Worm (Caenorhabditis elegans) whole organism, young adult: ENCODE data around the gene melo-3.
A peak's percentile ranks its signal among the peaks of the same experiment; 100 is the strongest.

ENCODE experiments used
- B0019.2 ChIP-seq: fragments of 200-800 bp; sonication (Bioruptor generic); conservative IDR thresholded peaks from 2 replicates; pipeline ENCODE4 v1.3.6; 2022; ENCODE audit warnings: missing genetic modification reagents, missing genetic modification characterization, missing compliant biosample characterization
- B0336.3 ChIP-seq: fragments of 200-800 bp; sonication (Bioruptor generic); IDR thresholded peaks from 2 replicates; pipeline ENCODE4 v1.3.6; 2022; ENCODE audit warnings: missing genetic modification characterization, missing compliant biosample characterization
- C06A6.2 ChIP-seq: fragments of 200-800 bp; sonication (Bioruptor generic); conservative IDR thresholded peaks from 2 replicates; pipeline ENCODE4 v1.3.6; 2022; ENCODE audit warnings: missing genetic modification characterization, missing compliant biosample characterization
- C17E4.6 ChIP-seq: fragments of 200-800 bp; sonication (Bioruptor generic); IDR thresholded peaks from 2 replicates; pipeline ENCODE4 v1.3.6; 2022; ENCODE audit warnings: missing genetic modification reagents, missing genetic modification characterization, missing compliant biosample characterization
- F23B12.7 ChIP-seq: sonication (generic microtip); optimal IDR thresholded peaks from 2 replicates; lab custom pipeline; 2017; ENCODE audit warnings: missing genetic modification characterization, mild to moderate bottlenecking, missing compliant biosample characterization, antibody characterized with exemption, moderate library complexity; ENCODE audit not compliant: insufficient read depth
- F37B4.10 ChIP-seq: fragments of 200-800 bp; sonication (Bioruptor generic); IDR thresholded peaks from 2 replicates; pipeline ENCODE4 v1.3.6; 2022; ENCODE audit warnings: missing genetic modification characterization, missing compliant biosample characterization
- F52B5.7 ChIP-seq: sonication (generic microtip); optimal IDR thresholded peaks from 2 replicates; lab custom pipeline; 2016; ENCODE audit warnings: mild to moderate bottlenecking, missing genetic modification characterization, missing compliant biosample characterization
- F55B11.4 ChIP-seq: sonication (generic microtip); optimal IDR thresholded peaks from 2 replicates; lab custom pipeline; 2016; ENCODE audit warnings: missing compliant biosample characterization, missing genetic modification characterization, borderline replicate concordance; ENCODE audit not compliant: insufficient read depth
- T26A5.8 ChIP-seq: sonication (generic microtip); optimal IDR thresholded peaks from 2 replicates; lab custom pipeline; 2016; ENCODE audit warnings: missing genetic modification characterization, missing compliant biosample characterization
- Y53F4B.3 ChIP-seq: fragments of 200-800 bp; sonication (Bioruptor generic); IDR thresholded peaks from 2 replicates; pipeline ENCODE4 v1.3.6; 2022; ENCODE audit warnings: missing genetic modification reagents, missing genetic modification characterization, missing compliant biosample characterization
- ama-1 ChIP-seq, 3 experiments: fragments of 150-350 bp in 1 of 3; sonication (generic microtip) in 2 of 3; optimal IDR thresholded peaks; 2 replicates each; lab custom pipeline; 2014 to 2018; ENCODE audit warnings: missing biosample characterization in 2 of 3, missing genetic modification characterization in 2 of 3, missing genetic modification reagents in 2 of 3
- aptf-2 ChIP-seq: fragments of 200-800 bp; sonication (Bioruptor generic); conservative IDR thresholded peaks from 2 replicates; pipeline ENCODE4 v1.3.6; 2022; ENCODE audit warnings: missing genetic modification reagents, missing genetic modification characterization, missing compliant biosample characterization
- attf-5 ChIP-seq: fragments of 200-800 bp; sonication (Bioruptor generic); optimal IDR thresholded peaks from 2 replicates; lab custom pipeline; 2018; ENCODE audit warnings: mild to moderate bottlenecking, missing genetic modification characterization, missing compliant biosample characterization
- attf-6 ChIP-seq: fragments of 200-800 bp; sonication (Bioruptor generic); IDR thresholded peaks from 2 replicates; pipeline ENCODE4 v1.3.6; 2022; ENCODE audit warnings: missing genetic modification reagents, missing genetic modification characterization, missing compliant biosample characterization
- bed-1 ChIP-seq: fragments of 200-800 bp; sonication (Bioruptor generic); IDR thresholded peaks from 2 replicates; pipeline ENCODE4 v1.3.6; 2022; ENCODE audit warnings: missing genetic modification reagents, missing genetic modification characterization, missing compliant biosample characterization
- bed-2 ChIP-seq: fragments of 200-800 bp; sonication (Bioruptor generic); IDR thresholded peaks from 2 replicates; pipeline ENCODE4 v1.3.6; 2022; ENCODE audit warnings: missing genetic modification reagents, missing genetic modification characterization, missing compliant biosample characterization
- cebp-1 ChIP-seq, 2 experiments: fragments of 200-800 bp in 1 of 2; sonication (Bioruptor generic) in 1 of 2; sonication (generic microtip) in 1 of 2; IDR thresholded peaks in 1 of 2; optimal IDR thresholded peaks in 1 of 2; 2 replicates each; pipeline versions ENCODE4 v1.3.6 to Lab custom; 2017 to 2022; ENCODE audit warnings: missing compliant biosample characterization in 2 of 2, missing genetic modification characterization in 2 of 2, mild to moderate bottlenecking in 1 of 2, missing genetic modification reagents in 1 of 2, moderate library complexity in 1 of 2
- ceh-100 ChIP-seq: fragments of 200-800 bp; sonication (Bioruptor generic); IDR thresholded peaks from 2 replicates; pipeline ENCODE4 v1.3.6; 2022; ENCODE audit warnings: missing genetic modification reagents, missing genetic modification characterization, missing compliant biosample characterization
- ceh-27 ChIP-seq: fragments of 200-800 bp; sonication (Bioruptor generic); optimal IDR thresholded peaks from 2 replicates; lab custom pipeline; 2018; ENCODE audit warnings: mild to moderate bottlenecking, missing genetic modification characterization, moderate library complexity, missing compliant biosample characterization
- die-1 ChIP-seq: sonication (generic microtip); optimal IDR thresholded peaks from 2 replicates; lab custom pipeline; 2016; ENCODE audit warnings: missing genotype, mild to moderate bottlenecking, missing genetic modification characterization, missing compliant biosample characterization
- dpl-1 ChIP-seq: fragments of 150-350 bp; optimal IDR thresholded peaks from 2 replicates; lab custom pipeline; 2014; ENCODE audit warnings: missing biosample characterization, missing genetic modification reagents, missing genetic modification characterization
- egl-44 ChIP-seq: fragments of 200-800 bp; sonication (Bioruptor generic); IDR thresholded peaks from 2 replicates; pipeline ENCODE4 v1.3.6; 2022; ENCODE audit warnings: missing genetic modification reagents, missing genetic modification characterization, missing compliant biosample characterization
- him-1 ChIP-seq: sonication (generic microtip); optimal IDR thresholded peaks from 2 replicates; lab custom pipeline; 2016; ENCODE audit warnings: missing genotype, missing genetic modification reagents, missing genetic modification characterization, missing compliant biosample characterization
- hlh-26 ChIP-seq: fragments of 200-800 bp; sonication (Bioruptor generic); conservative IDR thresholded peaks from 2 replicates; pipeline ENCODE4 v1.3.6; 2022; ENCODE audit warnings: missing genetic modification reagents, missing genetic modification characterization, missing compliant biosample characterization
- hmg-1.2 ChIP-seq: fragments of 200-800 bp; sonication (Bioruptor generic); IDR thresholded peaks from 2 replicates; pipeline ENCODE4 v1.3.6; 2022; ENCODE audit warnings: missing genetic modification reagents, missing genetic modification characterization, missing compliant biosample characterization
- hsf-1 ChIP-seq: fragments of 200-800 bp; sonication (Bioruptor generic); IDR thresholded peaks from 2 replicates; pipeline ENCODE4 v1.3.6; 2022; ENCODE audit warnings: missing genetic modification reagents, missing genetic modification characterization, missing compliant biosample characterization
- let-526 ChIP-seq: fragments of 200-800 bp; sonication (Bioruptor generic); IDR thresholded peaks from 2 replicates; pipeline ENCODE4 v1.3.6; 2022; ENCODE audit warnings: missing genetic modification reagents, missing genetic modification characterization, missing compliant biosample characterization
- let-607 ChIP-seq, 2 experiments: fragments of 200-800 bp in 1 of 2; sonication (Bioruptor generic) in 1 of 2; sonication (generic microtip) in 1 of 2; optimal IDR thresholded peaks; 2 replicates each; lab custom pipeline; 2016 to 2018; ENCODE audit warnings: mild to moderate bottlenecking in 2 of 2, missing compliant biosample characterization in 2 of 2, missing genetic modification characterization in 2 of 2, moderate library complexity in 2 of 2, missing genotype in 1 of 2
- lsy-27 ChIP-seq: sonication (generic microtip); optimal IDR thresholded peaks from 2 replicates; lab custom pipeline; 2017; ENCODE audit warnings: missing genetic modification characterization, mild to moderate bottlenecking, missing compliant biosample characterization, antibody characterized with exemption, missing genotype, borderline replicate concordance; ENCODE audit not compliant: insufficient read depth
- madf-6 ChIP-seq: fragments of 200-800 bp; sonication (Bioruptor generic); IDR thresholded peaks from 2 replicates; pipeline ENCODE4 v1.3.6; 2022; ENCODE audit warnings: missing genetic modification reagents, missing genetic modification characterization, missing compliant biosample characterization
- mcd-1 ChIP-seq: fragments of 200-800 bp; sonication (Bioruptor generic); IDR thresholded peaks from 2 replicates; pipeline ENCODE4 v1.3.6; 2022; ENCODE audit warnings: missing genetic modification reagents, missing genetic modification characterization, missing compliant biosample characterization
- mes-4 ChIP-seq: sonication (generic microtip); optimal IDR thresholded peaks from 2 replicates; lab custom pipeline; 2016; ENCODE audit warnings: missing genotype, missing genetic modification characterization, missing compliant biosample characterization
- nfya-1 ChIP-seq: sonication (generic microtip); optimal IDR thresholded peaks from 2 replicates; lab custom pipeline; 2017; ENCODE audit warnings: antibody characterized with exemption, missing compliant biosample characterization, missing genetic modification characterization, borderline replicate concordance; ENCODE audit not compliant: insufficient read depth
- nfyb-1 ChIP-seq: fragments of 200-800 bp; sonication (Bioruptor generic); IDR thresholded peaks from 2 replicates; pipeline ENCODE4 v1.3.6; 2022; ENCODE audit warnings: missing genetic modification reagents, missing genetic modification characterization, missing compliant biosample characterization
- nhr-179 ChIP-seq: sonication (generic microtip); optimal IDR thresholded peaks from 2 replicates; lab custom pipeline; 2016; ENCODE audit warnings: mild to moderate bottlenecking, missing genetic modification characterization, missing compliant biosample characterization
- nhr-90 ChIP-seq: sonication (generic microtip); optimal IDR thresholded peaks from 2 replicates; lab custom pipeline; 2016; ENCODE audit warnings: missing genotype, mild to moderate bottlenecking, missing genetic modification characterization, missing compliant biosample characterization
- repo-1 ChIP-seq: sonication (generic microtip); optimal IDR thresholded peaks from 2 replicates; lab custom pipeline; 2017; ENCODE audit warnings: mild to moderate bottlenecking, missing genetic modification characterization, missing compliant biosample characterization
- rpc-1 ChIP-seq, 2 experiments: fragments of 150-350 bp in 1 of 2; sonication (generic microtip) in 1 of 2; optimal IDR thresholded peaks; 2 replicates each; lab custom pipeline; 2014 to 2018; ENCODE audit warnings: missing biosample characterization in 1 of 2, missing genetic modification characterization in 1 of 2, missing genetic modification reagents in 1 of 2, missing genotype in 1 of 2
- snpc-4 ChIP-seq, 5 experiments: fragments of 150-350 bp in 1 of 5; sonication (generic microtip) in 4 of 5; optimal IDR thresholded peaks; 2 replicates each; lab custom pipeline; 2014 to 2018; ENCODE audit warnings: missing genetic modification characterization in 5 of 5, missing biosample characterization in 3 of 5, antibody characterized with exemption in 2 of 5, mild to moderate bottlenecking in 2 of 5, missing compliant biosample characterization in 2 of 5, missing genotype in 2 of 5, moderate library complexity in 2 of 5, missing genetic modification reagents in 1 of 5
- somi-1 ChIP-seq: fragments of 200-800 bp; sonication (Bioruptor generic); optimal IDR thresholded peaks from 2 replicates; lab custom pipeline; 2018; ENCODE audit warnings: mild to moderate bottlenecking, missing genetic modification characterization, missing compliant biosample characterization
- tbp1 ChIP-seq: fragments of 200-800 bp; sonication (Bioruptor generic); optimal IDR thresholded peaks from 2 replicates; lab custom pipeline; 2018; ENCODE audit warnings: mild to moderate bottlenecking, missing genetic modification characterization, missing compliant biosample characterization
- ztf-18 ChIP-seq: sonication (generic microtip); optimal IDR thresholded peaks from 2 replicates; lab custom pipeline; 2016; ENCODE audit warnings: missing genotype, mild to moderate bottlenecking, missing genetic modification characterization, missing compliant biosample characterization
- ztf-22 ChIP-seq: fragments of 200-800 bp; sonication (Bioruptor generic); optimal IDR thresholded peaks from 2 replicates; lab custom pipeline; 2018; ENCODE audit warnings: mild to moderate bottlenecking, missing genetic modification characterization, moderate library complexity, missing compliant biosample characterization
- ztf-28 ChIP-seq: fragments of 200-800 bp; sonication (Bioruptor generic); IDR thresholded peaks from 2 replicates; pipeline ENCODE4 v1.3.6; 2022; ENCODE audit warnings: missing genetic modification reagents, missing genetic modification characterization, missing compliant biosample characterization
- ztf-6 ChIP-seq: fragments of 200-800 bp; sonication (Bioruptor generic); IDR thresholded peaks from 2 replicates; pipeline ENCODE4 v1.3.6; 2022; ENCODE audit warnings: missing genetic modification reagents, missing genetic modification characterization, missing compliant biosample characterization

Gene melo-3

ce11 chrV:15002184-15002690 lies 34.4 kb downstream of the melo-3 start, which contains the start of the genes fib-1 and mut-15 (continued):
- TF ChIP-seq hlh-26 (GFP tag; lab: Robert Waterston, UW), result no peak
- TF ChIP-seq C06A6.2, result no peak
- peak; percentile 18 for TF ChIP-seq him-1 (tag; lab: Kevin White, UChicago)
- peak; percentile 51; the same call in 1 of the 2 replicates for TF ChIP-seq B0336.3 (GFP tag; lab: Robert Waterston, UW)
- peak; percentile 86 for TF ChIP-seq F23B12.7 (tag; lab: Kevin White, UChicago)
- peak; percentile 50 for TF ChIP-seq ztf-18 (tag; lab: Kevin White, UChicago)
- 0 out of 2 replicates have a peak, but pooled peaks have one; percentile 61 for TF ChIP-seq let-526 (GFP tag; lab: Robert Waterston, UW)
- TF ChIP-seq ama-1 (optimal IDR thresholded peaks at IDR 0.05; lab: Kevin White, UChicago), result no peak
- no peak for TF ChIP-seq ama-1 (GFP tag; optimal IDR thresholded peaks at IDR 0.05; lab: Kevin White, UChicago)
- TF ChIP-seq T26A5.8, result no peak
- peak; percentile 27; the same call in 1 of the 2 replicates for TF ChIP-seq Y53F4B.3 (GFP tag; lab: Robert Waterston, UW)
- TF ChIP-seq rpc-1 (optimal IDR thresholded peaks at IDR 0.05; lab: Kevin White, UChicago), result no peak
- no peak for TF ChIP-seq rpc-1 (tag; optimal IDR thresholded peaks at IDR 0.05; lab: Kevin White, UChicago)
- TF ChIP-seq nfyb-1, result peak; percentile 87
- TF ChIP-seq cebp-1 (GFP tag; IDR thresholded peaks at IDR 0.05; lab: Robert Waterston, UW), result peak; percentile 46; the same call in 1 of the 2 replicates
- TF ChIP-seq cebp-1 (tag; optimal IDR thresholded peaks at IDR 0.05; lab: Kevin White, UChicago), result peak; percentile 84
- TF ChIP-seq egl-44 (GFP tag; lab: Robert Waterston, UW), result 0 out of 2 replicates have a peak, but pooled peaks have one; percentile 45
- peak; percentile 54 for TF ChIP-seq dpl-1 (GFP tag; lab: Kevin White, UChicago)
- peak; percentile 95 for TF ChIP-seq attf-5 (GFP tag; lab: Kevin White, UChicago)
- peak in 1 of 2 experiments; percentile 52 for TF ChIP-seq let-607 (tag; optimal IDR thresholded peaks at IDR 0.05; lab: Kevin White, UChicago)
- no peak for TF ChIP-seq nhr-90
- TF ChIP-seq ztf-6 (GFP tag; lab: Robert Waterston, UW), result no peak
- TF ChIP-seq nfya-1 (tag; lab: Kevin White, UChicago), result no peak
- peak; percentile 59; the same call in 1 of the 2 replicates for TF ChIP-seq B0019.2 (GFP tag; lab: Robert Waterston, UW)
- no peak for TF ChIP-seq die-1 (tag; lab: Kevin White, UChicago)
- peak; percentile 98 for TF ChIP-seq ceh-100 (GFP tag; lab: Robert Waterston, UW)
- TF ChIP-seq C17E4.6, result no peak
- TF ChIP-seq ztf-22 (GFP tag; lab: Kevin White, UChicago), result no peak
- peak; percentile 41 for TF ChIP-seq somi-1 (GFP tag; lab: Kevin White, UChicago)
- TF ChIP-seq hsf-1 (GFP tag; lab: Robert Waterston, UW), result peak; percentile 71
- TF ChIP-seq repo-1, result no peak
- TF ChIP-seq mcd-1 (GFP tag; lab: Robert Waterston, UW), result peak; percentile 99
- no peak for TF ChIP-seq F37B4.10 (GFP tag; lab: Robert Waterston, UW)
- TF ChIP-seq mes-4 (tag; lab: Kevin White, UChicago), result no peak
- peak; percentile 72 for TF ChIP-seq tbp1 (GFP tag; lab: Kevin White, UChicago)
- no peak for TF ChIP-seq lsy-27
- TF ChIP-seq attf-6, result 0 out of 2 replicates have a peak, but pooled peaks have one; percentile 42
- TF ChIP-seq F52B5.7 (tag; lab: Kevin White, UChicago), result no peak
- no peak for TF ChIP-seq bed-1
- peak; percentile 72 for TF ChIP-seq hmg-1.2 (GFP tag; lab: Robert Waterston, UW)
- peak; percentile 95 for TF ChIP-seq ztf-28 (GFP tag; lab: Robert Waterston, UW)
- TF ChIP-seq snpc-4 (GFP tag; optimal IDR thresholded peaks at IDR 0.05; lab: Kevin White, UChicago), result peak; percentile 69
- peak; percentile 66 to 83 (median 75) for TF ChIP-seq snpc-4 (tag; optimal IDR thresholded peaks at IDR 0.05; lab: Kevin White, UChicago)
- peak; percentile 95 for TF ChIP-seq ceh-27
- no peak for TF ChIP-seq F55B11.4
- peak; percentile 66; the same call in 1 of the 2 replicates for TF ChIP-seq bed-2
- peak; percentile 78 for TF ChIP-seq aptf-2 (GFP tag; lab: Robert Waterston, UW)
- TF ChIP-seq madf-6 (GFP tag; lab: Robert Waterston, UW), result peak; percentile 84
- TF ChIP-seq nhr-179 (tag; lab: Kevin White, UChicago), result no peak
